Worm (Caenorhabditis elegans) whole organism, late embryonic: ENCODE data around the gene dyf-3.

Experiments
- T23F11.4 ChIP-seq: fragments of 200-800 bp; sonication (Bioruptor generic); optimal IDR thresholded peaks from 2 replicates; lab custom pipeline; 2018; ENCODE audit warnings: mild to moderate bottlenecking, missing genetic modification characterization, missing compliant biosample characterization
- Y22D7AL.16 ChIP-seq: sonication (generic microtip); optimal IDR thresholded peaks from 2 replicates; lab custom pipeline; 2016; ENCODE audit warnings: missing genetic modification characterization, missing compliant biosample characterization
- ahr-1 ChIP-seq: sonication (generic microtip); optimal IDR thresholded peaks from 2 replicates; lab custom pipeline; 2016; ENCODE audit warnings: missing genetic modification characterization, missing compliant biosample characterization
- ama-1 ChIP-seq: fragments of 150-350 bp; optimal IDR thresholded peaks from 2 replicates; lab custom pipeline; 2014
- ceh-14 ChIP-seq: sonication (generic microtip); optimal IDR thresholded peaks from 2 replicates; lab custom pipeline; 2016; ENCODE audit warnings: missing genotype, missing genetic modification characterization, missing compliant biosample characterization
- ceh-2 ChIP-seq: sonication (generic microtip); optimal IDR thresholded peaks from 2 replicates; lab custom pipeline; 2016; ENCODE audit warnings: missing genotype, missing genetic modification characterization, missing compliant biosample characterization
- ceh-31 ChIP-seq: sonication (generic microtip); optimal IDR thresholded peaks from 2 replicates; lab custom pipeline; 2016; ENCODE audit warnings: missing genetic modification characterization, missing compliant biosample characterization
- ceh-34 ChIP-seq: sonication (generic microtip); optimal IDR thresholded peaks from 2 replicates; lab custom pipeline; 2016; ENCODE audit warnings: mild to moderate bottlenecking, missing genetic modification characterization, missing compliant biosample characterization
- ceh-48 ChIP-seq: sonication (generic microtip); optimal IDR thresholded peaks from 2 replicates; lab custom pipeline; 2016; ENCODE audit warnings: missing genetic modification characterization, inconsistent platforms, missing compliant biosample characterization
- che-1 ChIP-seq: sonication (generic microtip); optimal IDR thresholded peaks from 2 replicates; lab custom pipeline; 2016; ENCODE audit warnings: mild to moderate bottlenecking, missing genetic modification characterization, missing compliant biosample characterization
- dve-1 ChIP-seq: sonication (generic microtip); optimal IDR thresholded peaks from 2 replicates; lab custom pipeline; 2017; ENCODE audit warnings: antibody characterized with exemption, mild to moderate bottlenecking, missing genetic modification characterization, missing compliant biosample characterization
- elt-2 ChIP-seq: sonication (generic microtip); optimal IDR thresholded peaks from 2 replicates; lab custom pipeline; 2016; ENCODE audit warnings: missing genetic modification reagents, missing genetic modification characterization, missing compliant biosample characterization
- ets-4 ChIP-seq: sonication (generic microtip); optimal IDR thresholded peaks from 2 replicates; lab custom pipeline; 2016; ENCODE audit warnings: missing genetic modification characterization, missing compliant biosample characterization
- fkh-10 ChIP-seq: fragments of 150-350 bp; optimal IDR thresholded peaks from 2 replicates; lab custom pipeline; 2014; ENCODE audit warnings: missing biosample characterization, missing genetic modification reagents, missing genetic modification characterization
- gmeb-2 ChIP-seq: sonication (generic microtip); optimal IDR thresholded peaks from 2 replicates; lab custom pipeline; 2016; ENCODE audit warnings: missing genetic modification characterization, inconsistent platforms, missing compliant biosample characterization
- hlh-15 ChIP-seq: sonication (generic microtip); optimal IDR thresholded peaks from 2 replicates; lab custom pipeline; 2016; ENCODE audit warnings: missing genetic modification characterization, missing compliant biosample characterization
- hlh-30 ChIP-seq: sonication (generic microtip); optimal IDR thresholded peaks from 2 replicates; lab custom pipeline; 2017; ENCODE audit warnings: antibody characterized with exemption, missing genetic modification characterization, missing compliant biosample characterization; ENCODE audit not compliant: insufficient read depth
- hlh-6 ChIP-seq: sonication (generic microtip); optimal IDR thresholded peaks from 2 replicates; lab custom pipeline; 2016; ENCODE audit warnings: missing genotype, missing genetic modification characterization, missing compliant biosample characterization
- lim-6 ChIP-seq: sonication (generic microtip); optimal IDR thresholded peaks from 2 replicates; lab custom pipeline; 2016; ENCODE audit warnings: missing genetic modification characterization, missing compliant biosample characterization
- madf-2 ChIP-seq: sonication (generic microtip); optimal IDR thresholded peaks from 2 replicates; lab custom pipeline; 2017; ENCODE audit warnings: missing genetic modification characterization, missing compliant biosample characterization
- mec-3 ChIP-seq: sonication (generic microtip); optimal IDR thresholded peaks from 2 replicates; lab custom pipeline; 2016; ENCODE audit warnings: borderline replicate concordance, missing genetic modification characterization, missing compliant biosample characterization
- nhr-11 ChIP-seq: fragments of 150-350 bp; optimal IDR thresholded peaks from 2 replicates; lab custom pipeline; 2014; ENCODE audit warnings: missing biosample characterization, missing genetic modification characterization
- nhr-232 ChIP-seq: sonication (generic microtip); optimal IDR thresholded peaks from 2 replicates; lab custom pipeline; 2016; ENCODE audit warnings: missing genetic modification characterization, missing compliant biosample characterization
- npax-4 ChIP-seq: sonication (generic microtip); optimal IDR thresholded peaks from 2 replicates; lab custom pipeline; 2016; ENCODE audit warnings: missing genetic modification characterization, missing compliant biosample characterization
- odd-2 ChIP-seq: sonication (generic microtip); optimal IDR thresholded peaks from 2 replicates; lab custom pipeline; 2017; ENCODE audit warnings: antibody characterized with exemption, mild to moderate bottlenecking, missing genetic modification characterization, missing compliant biosample characterization
- pha-2 ChIP-seq: sonication (generic microtip); optimal IDR thresholded peaks from 2 replicates; lab custom pipeline; 2017; ENCODE audit warnings: mild to moderate bottlenecking, missing genetic modification characterization, missing compliant biosample characterization
- pha-4 ChIP-seq: fragments of 150-350 bp; optimal IDR thresholded peaks from 2 replicates; lab custom pipeline; 2018; ENCODE audit warnings: missing biosample characterization, missing genetic modification reagents, missing genetic modification characterization
- pros-1 ChIP-seq: fragments of 150-350 bp; optimal IDR thresholded peaks from 2 replicates; lab custom pipeline; 2014; ENCODE audit warnings: missing biosample characterization, missing genetic modification reagents, missing genetic modification characterization
- ref-2 ChIP-seq: sonication (generic microtip); optimal IDR thresholded peaks from 2 replicates; lab custom pipeline; 2016; ENCODE audit warnings: missing genetic modification characterization, missing compliant biosample characterization
- sdc-2 ChIP-seq: sonication (generic microtip); optimal IDR thresholded peaks from 2 replicates; lab custom pipeline; 2016; ENCODE audit warnings: missing genotype, missing genetic modification characterization, missing compliant biosample characterization
- tbx-2 ChIP-seq: sonication (generic microtip); optimal IDR thresholded peaks from 2 replicates; lab custom pipeline; 2016; ENCODE audit warnings: missing genetic modification characterization, missing compliant biosample characterization
- tbx-7 ChIP-seq: sonication (generic microtip); optimal IDR thresholded peaks from 2 replicates; lab custom pipeline; 2016; ENCODE audit warnings: missing genotype, missing genetic modification characterization, missing compliant biosample characterization
- unc-3 ChIP-seq, 2 experiments: fragments of 200-800 bp in 1 of 2; sonication (Bioruptor generic) in 1 of 2; sonication (generic microtip) in 1 of 2; conservative IDR thresholded peaks in 1 of 2; optimal IDR thresholded peaks in 1 of 2; 2 replicates each; pipeline versions ENCODE4 v1.3.6 to Lab custom; 2016 to 2022; ENCODE audit warnings: missing compliant biosample characterization in 2 of 2, missing genetic modification characterization in 2 of 2, missing genetic modification reagents in 1 of 2
- unc-42 ChIP-seq: sonication (generic microtip); optimal IDR thresholded peaks from 2 replicates; lab custom pipeline; 2016; ENCODE audit warnings: missing genotype, missing genetic modification characterization, missing compliant biosample characterization
- unc-55 ChIP-seq: sonication (generic microtip); optimal IDR thresholded peaks from 2 replicates; lab custom pipeline; 2017; ENCODE audit warnings: missing biosample characterization, missing genetic modification reagents, missing genetic modification characterization
- ztf-16 ChIP-seq: sonication (generic microtip); optimal IDR thresholded peaks from 2 replicates; lab custom pipeline; 2017; ENCODE audit warnings: missing genetic modification characterization, missing compliant biosample characterization

The dyf-3 gene

ce11 chrIV:3368638-3369247, 30.3 kb downstream of the dyf-3 start, which contains the start of gene vha-19:
vha-19 (plus strand) TSS chrIV:3369197.
- TF ChIP-seq hlh-6 (tag; lab: Kevin White, UChicago) = no peak
- TF ChIP-seq T23F11.4 (GFP tag; lab: Kevin White, UChicago) = no peak
- peak; percentile 14 for TF ChIP-seq ets-4 (tag; lab: Kevin White, UChicago)
- TF ChIP-seq ref-2 (tag; lab: Kevin White, UChicago) = no peak
- TF ChIP-seq madf-2 (tag; lab: Kevin White, UChicago) = no peak
- TF ChIP-seq gmeb-2 (tag; lab: Kevin White, UChicago) = no peak
- no peak for TF ChIP-seq ceh-31 (tag; lab: Kevin White, UChicago)
- no peak for TF ChIP-seq ztf-16 (tag; lab: Kevin White, UChicago)
- no peak for TF ChIP-seq che-1 (tag; lab: Kevin White, UChicago)
- no peak for TF ChIP-seq odd-2 (tag; lab: Kevin White, UChicago)
- TF ChIP-seq ahr-1 (tag; lab: Kevin White, UChicago) = no peak
- TF ChIP-seq ceh-48 (tag; lab: Kevin White, UChicago) = peak; percentile 23
- no peak for TF ChIP-seq npax-4 (tag; lab: Kevin White, UChicago)
- no peak for TF ChIP-seq tbx-2 (tag; lab: Kevin White, UChicago)
- no peak for TF ChIP-seq sdc-2 (tag; lab: Kevin White, UChicago)
- TF ChIP-seq nhr-232 (tag; lab: Kevin White, UChicago) = no peak
- no peak for TF ChIP-seq Y22D7AL.16 (tag; lab: Kevin White, UChicago)
- peak; percentile 51 for TF ChIP-seq ceh-34 (tag; lab: Kevin White, UChicago)
- no peak for TF ChIP-seq pros-1 (tag; lab: Kevin White, UChicago)
- no peak for TF ChIP-seq unc-3 (GFP tag; conservative IDR thresholded peaks at IDR 0.05; lab: Robert Waterston, UW)
- TF ChIP-seq unc-3 (tag; optimal IDR thresholded peaks at IDR 0.05; lab: Kevin White, UChicago) = no peak
- no peak for TF ChIP-seq pha-4 (tag; lab: Kevin White, UChicago)
- no peak for TF ChIP-seq ceh-14 (tag; lab: Kevin White, UChicago)
- TF ChIP-seq fkh-10 (GFP tag; lab: Kevin White, UChicago) = no peak
- TF ChIP-seq, all 69 proteins: peak for 3

- TF ChIP-seq ceh-2 (tag; lab: Kevin White, UChicago) (no peak), ama-1 (lab: Kevin White, UChicago) (no peak), nhr-11 (tag; lab: Kevin White, UChicago) (no peak), dve-1 (tag; lab: Kevin White, UChicago) (no peak), unc-42 (no peak)
These were observed 35.2 kb downstream of the dyf-3 start for ce11 chrIV:3363784-3364183.

- TF ChIP-seq pha-2 (tag; lab: Kevin White, UChicago) = no peak
- TF ChIP-seq mec-3 (tag; lab: Kevin White, UChicago) = no peak
- TF ChIP-seq hlh-30 = no peak
- no peak for TF ChIP-seq gmeb-2 (tag; lab: Kevin White, UChicago)
- TF ChIP-seq unc-55 (GFP tag; lab: Kevin White, UChicago) = no peak
- TF ChIP-seq hlh-15 = no peak
- no peak for TF ChIP-seq tbx-7 (tag; lab: Kevin White, UChicago)
- TF ChIP-seq T23F11.4 (GFP tag; lab: Kevin White, UChicago) = no peak
These were observed 35.8 kb downstream of the dyf-3 start, which contains the start of gene Y55H10A.2 for ce11 chrIV:3363221-3363620. Y55H10A.2 (plus strand) TSS chrIV:3363521.

ce11 chrIV:3354757-3355156, 44.3 kb downstream of the dyf-3 start, which contains the start of gene F42A6.1:
F42A6.1 (plus strand) TSS chrIV:3355057.
- TF ChIP-seq ceh-48 (tag; lab: Kevin White, UChicago) = no peak

- TF ChIP-seq madf-2 (tag; lab: Kevin White, UChicago) = no peak
- TF ChIP-seq Y22D7AL.16 (tag; lab: Kevin White, UChicago) = no peak
- TF ChIP-seq lim-6 (tag; lab: Kevin White, UChicago) = no peak
- no peak for TF ChIP-seq hlh-30
- no peak for TF ChIP-seq elt-2 (tag; lab: Kevin White, UChicago)
- TF ChIP-seq ref-2 (tag; lab: Kevin White, UChicago) = peak; percentile 27
- no peak for TF ChIP-seq ets-4 (tag; lab: Kevin White, UChicago)
- TF ChIP-seq unc-42 = peak; percentile 12
- TF ChIP-seq ceh-2 (tag; lab: Kevin White, UChicago) = no peak
These were observed 47.0 kb downstream of the dyf-3 start for ce11 chrIV:3352019-3352418.
